Worm (Caenorhabditis elegans) whole organism, L2 larva: ENCODE data around the gene nob-1.

Source experiments
- aly-2 ChIP-seq: fragments of 150-350 bp; optimal IDR thresholded peaks from 2 replicates; lab custom pipeline; 2014; ENCODE audit warnings: missing biosample characterization, missing genetic modification characterization
- ama-1 ChIP-seq: fragments of 150-350 bp; optimal IDR thresholded peaks from 2 replicates; lab custom pipeline; 2018; ENCODE audit warnings: inconsistent platforms
- fos-1 ChIP-seq: fragments of 150-350 bp; optimal IDR thresholded peaks from 2 replicates; lab custom pipeline; 2014; ENCODE audit warnings: missing biosample characterization, missing genetic modification characterization
- lin-39 ChIP-seq: fragments of 150-350 bp; optimal IDR thresholded peaks from 2 replicates; lab custom pipeline; 2014; ENCODE audit warnings: missing biosample characterization, missing genetic modification reagents, missing genetic modification characterization
- sma-9 ChIP-seq, 2 experiments: fragments of 150-350 bp in 1 of 2; sonication (generic microtip) in 1 of 2; optimal IDR thresholded peaks; 2 replicates each; lab custom pipeline; 2014 to 2016; ENCODE audit warnings: missing genetic modification characterization in 2 of 2, mild to moderate bottlenecking in 1 of 2, missing biosample characterization in 1 of 2, missing compliant biosample characterization in 1 of 2, missing genetic modification reagents in 1 of 2, moderate library complexity in 1 of 2
- unc-39 ChIP-seq: fragments of 150-350 bp; optimal IDR thresholded peaks from 2 replicates; lab custom pipeline; 2014; ENCODE audit warnings: missing biosample characterization, missing genetic modification characterization
- ztf-1 ChIP-seq: fragments of 200-800 bp; sonication (Bioruptor generic); conservative IDR thresholded peaks from 2 replicates; pipeline ENCODE4 v1.3.6; 2022; ENCODE audit warnings: missing genetic modification characterization, missing compliant biosample characterization
- ztf-4 ChIP-seq: fragments of 150-350 bp; optimal IDR thresholded peaks from 2 replicates; lab custom pipeline; 2014; ENCODE audit warnings: missing biosample characterization, missing genetic modification characterization

DNA sequence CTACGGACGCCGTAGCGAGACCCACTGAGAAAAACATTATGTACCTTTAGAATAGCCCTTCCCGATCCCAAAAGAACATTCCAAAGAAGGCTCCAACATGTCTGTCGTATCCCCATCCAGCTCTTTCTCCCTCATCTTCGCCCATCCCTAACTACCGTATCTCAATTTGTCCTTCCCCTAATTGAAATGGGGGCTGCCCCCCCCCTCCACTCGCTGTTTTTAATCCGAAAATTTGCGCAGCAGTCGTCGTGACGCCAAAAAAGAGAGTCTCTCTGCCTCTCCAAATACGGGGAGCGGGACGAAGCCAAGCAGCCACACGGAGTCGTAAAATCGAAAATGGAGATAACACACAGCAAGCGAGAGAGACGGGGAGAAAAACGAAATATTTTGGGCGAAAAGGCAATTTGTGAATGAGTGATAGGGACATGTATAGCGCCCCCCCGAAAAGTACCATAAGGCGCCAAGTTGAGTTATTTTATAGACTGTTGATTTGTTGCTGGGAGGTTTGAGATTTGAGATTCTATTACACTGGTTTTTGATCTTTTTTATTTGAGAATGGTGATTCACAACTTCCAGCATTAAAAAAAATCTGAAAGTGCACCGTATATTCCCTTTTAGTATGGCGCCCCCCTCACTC, 2.0 kb downstream of the nob-1 start:
- no peak for TF ChIP-seq ama-1 (lab: Kevin White, UChicago)
- TF ChIP-seq aly-2 (tag; lab: Kevin White, UChicago), result no peak
- TF ChIP-seq ztf-1 (GFP tag; lab: Robert Waterston, UW), result no peak
- no peak for TF ChIP-seq lin-39 (tag; lab: Kevin White, UChicago)
- TF ChIP-seq unc-39 (tag; lab: Kevin White, UChicago), result no peak
- no peak for TF ChIP-seq ztf-4 (tag; lab: Kevin White, UChicago)
- TF ChIP-seq fos-1 (tag; lab: Kevin White, UChicago), result no peak
- no peak for TF ChIP-seq sma-9 (GFP tag; optimal IDR thresholded peaks at IDR 0.05; lab: Kevin White, UChicago)
- TF ChIP-seq sma-9 (tag; optimal IDR thresholded peaks at IDR 0.05; lab: Kevin White, UChicago), result no peak
